Fruit fly (Drosophila melanogaster) whole organism, pupa: Measurements from ENCODE around the gene plx.
A peak's percentile ranks its signal among the peaks of the same experiment; 100 is the strongest.

ENCODE experiments used
- CG13204 ChIP-seq: fragments of 200-800 bp; sonication (Bioruptor generic); optimal IDR thresholded peaks from 2 replicates; lab custom pipeline; 2018; ENCODE audit warnings: missing biosample characterization, mild to moderate bottlenecking, missing genetic modification characterization, moderate library complexity
- CG14655 ChIP-seq: fragments of 200-800 bp; sonication (Bioruptor generic); optimal IDR thresholded peaks from 3 replicates; lab custom pipeline; 2017; ENCODE audit warnings: mild to moderate bottlenecking, missing biosample characterization, missing genetic modification reagents, missing genetic modification characterization
- CG34367 ChIP-seq: fragments of 200-800 bp; sonication (Bioruptor generic); optimal IDR thresholded peaks from 2 replicates; lab custom pipeline; 2018; ENCODE audit warnings: missing biosample characterization, mild to moderate bottlenecking, missing genetic modification characterization
- CG4496 ChIP-seq: fragments of 200-800 bp; sonication (Bioruptor generic); IDR thresholded peaks from 3 replicates; pipeline ENCODE4 v1.3.6; 2022; ENCODE audit warnings: missing biosample characterization, missing genetic modification characterization
- CG9948 ChIP-seq: fragments of 200-800 bp; sonication (Bioruptor generic); optimal IDR thresholded peaks from 2 replicates; lab custom pipeline; 2018; ENCODE audit warnings: missing biosample characterization, mild to moderate bottlenecking, missing genetic modification characterization, moderate library complexity
- D1 ChIP-seq: fragments of 200-800 bp; sonication (Bioruptor generic); optimal IDR thresholded peaks from 2 replicates; lab custom pipeline; 2018; ENCODE audit warnings: missing biosample characterization, mild to moderate bottlenecking, missing genetic modification characterization, moderate library complexity
- EcR ChIP-seq: fragments of 200-800 bp; sonication (Bioruptor generic); optimal IDR thresholded peaks from 3 replicates; lab custom pipeline; 2019; ENCODE audit warnings: missing biosample characterization, missing genetic modification characterization, mild to moderate bottlenecking, moderate library complexity, missing genetic modification reagents
- Ets98B ChIP-seq: fragments of 200-800 bp; sonication (Bioruptor generic); IDR thresholded peaks from 2 replicates; pipeline ENCODE4 v1.3.6; 2022; ENCODE audit warnings: missing biosample characterization, missing genetic modification characterization
- Pif1A ChIP-seq: fragments of 200-800 bp; sonication (Bioruptor generic); optimal IDR thresholded peaks from 3 replicates; lab custom pipeline; 2016; ENCODE audit warnings: missing biosample characterization, missing genetic modification characterization
- Pif1B ChIP-seq: fragments of 200-800 bp; sonication (Bioruptor generic); optimal IDR thresholded peaks from 3 replicates; lab custom pipeline; 2016; ENCODE audit warnings: missing biosample characterization, missing genetic modification characterization

DNA sequence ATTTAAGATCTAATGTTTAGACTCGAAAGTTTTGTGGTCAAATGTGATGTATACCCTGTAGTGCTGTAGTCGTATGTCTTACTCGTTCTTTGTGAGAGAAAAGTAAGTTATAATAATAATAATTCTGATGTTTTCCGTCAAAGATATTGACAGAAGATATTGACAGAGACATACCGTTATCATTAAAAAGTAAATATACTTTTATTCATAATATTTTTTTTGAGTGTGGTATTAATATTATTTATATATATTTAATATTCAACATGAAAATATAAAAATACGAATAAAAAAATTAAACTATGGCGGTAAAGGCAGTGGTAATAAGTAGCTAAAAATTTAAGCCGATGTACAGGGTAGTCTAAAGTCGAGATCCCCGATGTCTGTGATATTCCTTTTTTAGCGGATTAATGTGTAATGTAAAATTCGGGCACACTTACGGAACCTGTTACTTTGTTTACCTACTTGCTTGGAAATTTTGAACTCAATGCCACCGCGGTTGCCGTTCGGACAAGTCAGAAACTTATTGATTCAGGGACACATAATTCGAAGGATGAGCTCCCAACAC, 50.7 kb downstream of the plx start, which contains the start of the genes CG2100 and CG1236:
- TF ChIP-seq Pif1A (no peak), CG14655 (no peak), CG13204 (GFP tag; lab: Kevin White, UChicago) (no peak), Ets98B (GFP tag; lab: Robert Waterston, UW) (peak; percentile 61), EcR (GFP tag; lab: Kevin White, UChicago) (peak; percentile 7), Pif1B (GFP tag; lab: Kevin White, UChicago) (peak; percentile 76), CG9948 (tag; lab: Kevin White, UChicago) (peak; percentile 85), CG4496 (no peak; the same call in 1 of the 3 replicates), CG34367 (tag; lab: Kevin White, UChicago) (peak; percentile 77), D1 (no peak)
